Worm (Caenorhabditis elegans) whole organism, L4 larva: ENCODE data around the gene srg-27.

Source experiments
- T26A8.4 ChIP-seq: fragments of 200-800 bp; sonication (Bioruptor generic); IDR thresholded peaks from 2 replicates; pipeline ENCODE4 v1.3.6; 2022; ENCODE audit warnings: missing genetic modification characterization, missing compliant biosample characterization
- aly-2 ChIP-seq: sonication (generic microtip); optimal IDR thresholded peaks from 2 replicates; lab custom pipeline; 2018; ENCODE audit warnings: missing biosample characterization, missing genetic modification characterization
- ama-1 ChIP-seq: fragments of 150-350 bp; optimal IDR thresholded peaks from 2 replicates; lab custom pipeline; 2014; ENCODE audit warnings: inconsistent platforms, mixed read lengths
- fkh-10 ChIP-seq: fragments of 150-350 bp; optimal IDR thresholded peaks from 2 replicates; lab custom pipeline; 2014; ENCODE audit warnings: missing biosample characterization, missing genetic modification reagents, missing genetic modification characterization
- hlh-30 ChIP-seq: sonication (generic microtip); optimal IDR thresholded peaks from 2 replicates; lab custom pipeline; 2017; ENCODE audit warnings: antibody characterized with exemption, mild to moderate bottlenecking, missing genetic modification characterization, missing compliant biosample characterization; ENCODE audit not compliant: insufficient read depth
- nhr-237 ChIP-seq: sonication (generic microtip); optimal IDR thresholded peaks from 2 replicates; lab custom pipeline; 2017; ENCODE audit warnings: missing biosample characterization, missing genetic modification characterization
- nhr-25 ChIP-seq: sonication (generic microtip); optimal IDR thresholded peaks from 2 replicates; lab custom pipeline; 2017; ENCODE audit warnings: missing genetic modification characterization, mild to moderate bottlenecking, missing compliant biosample characterization, antibody characterized with exemption, moderate library complexity, borderline replicate concordance; ENCODE audit not compliant: insufficient read depth
- nhr-28 ChIP-seq: fragments of 150-350 bp; optimal IDR thresholded peaks from 2 replicates; lab custom pipeline; 2014; ENCODE audit warnings: missing biosample characterization, missing genetic modification characterization
- nhr-48 ChIP-seq: sonication (generic microtip); optimal IDR thresholded peaks from 2 replicates; lab custom pipeline; 2016; ENCODE audit warnings: mild to moderate bottlenecking, missing genetic modification characterization, missing compliant biosample characterization
- zag-1 ChIP-seq: fragments of 150-350 bp; optimal IDR thresholded peaks from 2 replicates; lab custom pipeline; 2014; ENCODE audit warnings: missing biosample characterization, missing genetic modification characterization
- zip-2 ChIP-seq: fragments of 150-350 bp; optimal IDR thresholded peaks from 2 replicates; lab custom pipeline; 2014; ENCODE audit warnings: missing biosample characterization, missing genetic modification characterization

DNA sequence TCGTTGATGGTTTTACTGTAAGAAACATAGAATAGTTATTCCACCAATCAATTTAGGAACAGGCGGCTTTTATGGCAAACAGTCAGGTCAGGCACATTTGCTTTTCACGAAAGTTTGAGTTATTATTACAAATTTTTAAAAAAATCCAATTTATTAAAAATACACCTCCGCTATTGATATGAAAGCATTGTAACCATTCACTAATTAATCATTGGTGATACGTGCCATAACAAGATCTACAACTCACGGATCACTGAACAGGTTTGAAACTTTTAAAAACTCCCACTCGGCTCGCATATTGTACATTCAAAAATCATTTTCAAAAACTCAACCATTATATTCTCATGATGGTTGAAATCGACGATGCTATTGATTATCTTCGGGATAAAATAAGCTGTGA is at the start of gene srg-27:
- TF ChIP-seq nhr-48 (tag; lab: Kevin White, UChicago) (no peak), ama-1 (lab: Kevin White, UChicago) (no peak), zag-1 (tag; lab: Kevin White, UChicago) (no peak), fkh-10 (GFP tag; lab: Kevin White, UChicago) (no peak), nhr-28 (tag; lab: Kevin White, UChicago) (no peak), T26A8.4 (GFP tag; lab: Robert Waterston, UW) (no peak), hlh-30 (tag; lab: Kevin White, UChicago) (no peak), zip-2 (tag; lab: Kevin White, UChicago) (no peak), aly-2 (tag; lab: Kevin White, UChicago) (no peak), nhr-237 (no peak), nhr-25 (tag; lab: Kevin White, UChicago) (no peak)
